Fruit fly (Drosophila melanogaster): ENCODE measurements around the gene step.

dm6 chr2L:21791980-21792379 is 34.7 kb upstream of the step start:
- TF ChIP-seq kay (GFP tag; ENCODE audit: borderline replicate concordance): no peak
- TF ChIP-seq CG5204 (GFP tag; optimal IDR thresholded peaks at IDR 0.05): no peak
- TF ChIP-seq CG33017 (tag; optimal IDR thresholded peaks at IDR 0.05): no peak
- TF ChIP-seq pad (GFP tag; optimal IDR thresholded peaks at IDR 0.05): no peak
- no peak for TF ChIP-seq Hr96 (GFP tag; optimal IDR thresholded peaks at IDR 0.05)
- no peak for TF ChIP-seq Mnt (GFP tag; optimal IDR thresholded peaks at IDR 0.05)
- no peak for TF ChIP-seq CG11617 (GFP tag; optimal IDR thresholded peaks at IDR 0.05)
- TF ChIP-seq CG7045 (GFP tag; optimal IDR thresholded peaks at IDR 0.05): no peak
- TF ChIP-seq cnc (optimal IDR thresholded peaks at IDR 0.05): no peak
- no peak for TF ChIP-seq ovo (GFP tag; optimal IDR thresholded peaks at IDR 0.05)
- no peak for TF ChIP-seq toe (GFP tag; optimal IDR thresholded peaks at IDR 0.05)
- TF ChIP-seq CG14711 (tag; optimal IDR thresholded peaks at IDR 0.05): no peak
- TF ChIP-seq CG7101 (tag; optimal IDR thresholded peaks at IDR 0.05): no peak

Data from whole organism, adult.